Fruit fly (Drosophila melanogaster): ENCODE measurements around the gene Grip75.

DNA sequence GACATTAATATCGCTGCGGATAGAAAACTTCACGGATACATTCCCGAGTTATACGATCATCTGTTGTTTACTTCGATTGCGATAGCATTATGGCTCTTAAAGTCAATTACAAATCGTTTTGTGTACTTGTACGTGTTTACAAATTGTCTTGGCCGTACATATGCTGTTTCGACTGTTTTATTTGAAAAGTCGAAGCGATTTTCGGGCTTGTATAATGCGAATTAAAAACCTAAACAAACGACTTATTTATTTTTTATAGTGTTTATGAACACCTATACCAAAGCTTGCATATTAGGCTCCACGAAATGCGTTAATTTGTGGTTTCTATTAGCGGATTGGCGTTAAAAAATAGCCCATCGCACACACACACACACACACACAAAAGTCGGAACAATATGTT, 10.8 kb upstream of the Grip75 start:
- TF ChIP-seq h (optimal IDR thresholded peaks at IDR 0.05) (no peak), ttk (optimal IDR thresholded peaks at IDR 0.05) (no peak), Sin3A (optimal IDR thresholded peaks at IDR 0.05) (no peak)
